Worm (Caenorhabditis elegans): Measurements from ENCODE around the gene pdk-1.

The pdk-1 gene

ce11 chrX:1358295-1358694, 37.2 kb downstream of the pdk-1 start, which contains the start of gene F56C3.3:
Gene F56C3.3, minus strand, starts transcription at chrX:1358395.
- TF ChIP-seq cog-1 (tag; optimal IDR thresholded peaks at IDR 0.05) (no peak), flt-1 (GFP tag; IDR thresholded peaks at IDR 0.05) (no peak), med-1 (GFP tag; optimal IDR thresholded peaks at IDR 0.05; ENCODE audit: insufficient read depth) (no peak), ztf-29 (GFP tag; IDR thresholded peaks at IDR 0.05) (no peak), ref-1 (GFP tag; conservative IDR thresholded peaks at IDR 0.05) (no peak), tab-1 (GFP tag; IDR thresholded peaks at IDR 0.05) (no peak), T22C8.4 (GFP tag; IDR thresholded peaks at IDR 0.05) (no peak), ztf-23 (GFP tag; IDR thresholded peaks at IDR 0.05) (no peak), klf-2 (GFP tag; conservative IDR thresholded peaks at IDR 0.05) (no peak)

- no peak for TF ChIP-seq tab-1 (GFP tag; IDR thresholded peaks at IDR 0.05)
- no peak for TF ChIP-seq ztf-23 (GFP tag; IDR thresholded peaks at IDR 0.05)
- no peak for TF ChIP-seq flt-1 (GFP tag; IDR thresholded peaks at IDR 0.05)
- no peak for TF ChIP-seq cog-1 (tag; optimal IDR thresholded peaks at IDR 0.05)
- no peak for TF ChIP-seq ref-1 (GFP tag; conservative IDR thresholded peaks at IDR 0.05)
- no peak for TF ChIP-seq T22C8.4 (GFP tag; IDR thresholded peaks at IDR 0.05)
- TF ChIP-seq med-1 (GFP tag; optimal IDR thresholded peaks at IDR 0.05; ENCODE audit: insufficient read depth): no peak
- TF ChIP-seq ztf-29 (GFP tag; IDR thresholded peaks at IDR 0.05): no peak
- no peak for TF ChIP-seq klf-2 (GFP tag; conservative IDR thresholded peaks at IDR 0.05)
Observed at ce11 chrX:1360631-1361030, 39.5 kb downstream of the pdk-1 start, which contains the start of gene F56C3.4. Gene F56C3.4, minus strand, starts transcription at chrX:1360731.

- TF ChIP-seq cog-1 (tag; optimal IDR thresholded peaks at IDR 0.05): no peak
Observed at ce11 chrX:1367416-1367815, 46.3 kb downstream of the pdk-1 start, which contains the start of gene dgn-2. Gene dgn-2, minus strand, starts transcription at chrX:1367516.

- TF ChIP-seq ztf-23 (GFP tag; IDR thresholded peaks at IDR 0.05) (no peak), ztf-29 (GFP tag; IDR thresholded peaks at IDR 0.05) (no peak), cog-1 (tag; optimal IDR thresholded peaks at IDR 0.05) (no peak), med-1 (GFP tag; optimal IDR thresholded peaks at IDR 0.05; ENCODE audit: insufficient read depth) (no peak), ref-1 (GFP tag; conservative IDR thresholded peaks at IDR 0.05) (no peak), tab-1 (GFP tag; IDR thresholded peaks at IDR 0.05) (no peak), flt-1 (GFP tag; IDR thresholded peaks at IDR 0.05) (no peak), klf-2 (GFP tag; conservative IDR thresholded peaks at IDR 0.05) (no peak), T22C8.4 (GFP tag; IDR thresholded peaks at IDR 0.05) (no peak)
Observed at ce11 chrX:1370736-1371281, 49.7 kb downstream of the pdk-1 start, which contains the start of gene F56C3.7. Gene F56C3.7, minus strand, starts transcription at chrX:1370786.

- TF ChIP-seq ztf-23 (GFP tag; IDR thresholded peaks at IDR 0.05) (no peak), klf-2 (GFP tag; conservative IDR thresholded peaks at IDR 0.05) (no peak), tab-1 (GFP tag; IDR thresholded peaks at IDR 0.05) (no peak), T22C8.4 (GFP tag; IDR thresholded peaks at IDR 0.05) (no peak), ref-1 (GFP tag; conservative IDR thresholded peaks at IDR 0.05) (no peak), flt-1 (GFP tag; IDR thresholded peaks at IDR 0.05) (no peak), med-1 (GFP tag; optimal IDR thresholded peaks at IDR 0.05; ENCODE audit: insufficient read depth) (no peak), ztf-29 (GFP tag; IDR thresholded peaks at IDR 0.05) (no peak), cog-1 (tag; optimal IDR thresholded peaks at IDR 0.05) (no peak)
Observed at ce11 chrX:1371688-1372087, 50.5 kb downstream of the pdk-1 start, which contains the start of gene fbxa-190. Gene fbxa-190, plus strand, starts transcription at chrX:1372012.

- no peak for TF ChIP-seq flt-1 (GFP tag; IDR thresholded peaks at IDR 0.05)
- TF ChIP-seq T22C8.4 (GFP tag; IDR thresholded peaks at IDR 0.05): no peak
- no peak for TF ChIP-seq med-1 (GFP tag; optimal IDR thresholded peaks at IDR 0.05; ENCODE audit: insufficient read depth)
- TF ChIP-seq ztf-23 (GFP tag; IDR thresholded peaks at IDR 0.05): no peak
- no peak for TF ChIP-seq tab-1 (GFP tag; IDR thresholded peaks at IDR 0.05)
- TF ChIP-seq ztf-29 (GFP tag; IDR thresholded peaks at IDR 0.05): no peak
- no peak for TF ChIP-seq klf-2 (GFP tag; conservative IDR thresholded peaks at IDR 0.05)
- TF ChIP-seq cog-1 (tag; optimal IDR thresholded peaks at IDR 0.05): no peak
- TF ChIP-seq ref-1 (GFP tag; conservative IDR thresholded peaks at IDR 0.05): no peak
Observed at ce11 chrX:1372464-1372863, 51.3 kb downstream of the pdk-1 start.

- TF ChIP-seq flt-1 (GFP tag; IDR thresholded peaks at IDR 0.05) (peak; percentile 98), ztf-23 (GFP tag; IDR thresholded peaks at IDR 0.05) (0 out of 2 replicates have a peak, but pooled peaks have one; percentile 51), klf-2 (GFP tag; conservative IDR thresholded peaks at IDR 0.05) (0 out of 2 replicates have a peak, but pooled peaks have one; percentile 26), ref-1 (GFP tag; conservative IDR thresholded peaks at IDR 0.05) (peak; percentile 75), tab-1 (GFP tag; IDR thresholded peaks at IDR 0.05) (peak; percentile 83), T22C8.4 (GFP tag; IDR thresholded peaks at IDR 0.05) (0 out of 2 replicates have a peak, but pooled peaks have one; percentile 29)
Observed at ce11 chrX:1375071-1375470, 53.9 kb downstream of the pdk-1 start.

Data from whole organism, midembryonic.